Fruit fly (Drosophila melanogaster): ENCODE results near the gene Hs3st-B.
A peak's percentile ranks its signal among the peaks of the same experiment; 100 is the strongest.

Hs3st-B gene

DNA sequence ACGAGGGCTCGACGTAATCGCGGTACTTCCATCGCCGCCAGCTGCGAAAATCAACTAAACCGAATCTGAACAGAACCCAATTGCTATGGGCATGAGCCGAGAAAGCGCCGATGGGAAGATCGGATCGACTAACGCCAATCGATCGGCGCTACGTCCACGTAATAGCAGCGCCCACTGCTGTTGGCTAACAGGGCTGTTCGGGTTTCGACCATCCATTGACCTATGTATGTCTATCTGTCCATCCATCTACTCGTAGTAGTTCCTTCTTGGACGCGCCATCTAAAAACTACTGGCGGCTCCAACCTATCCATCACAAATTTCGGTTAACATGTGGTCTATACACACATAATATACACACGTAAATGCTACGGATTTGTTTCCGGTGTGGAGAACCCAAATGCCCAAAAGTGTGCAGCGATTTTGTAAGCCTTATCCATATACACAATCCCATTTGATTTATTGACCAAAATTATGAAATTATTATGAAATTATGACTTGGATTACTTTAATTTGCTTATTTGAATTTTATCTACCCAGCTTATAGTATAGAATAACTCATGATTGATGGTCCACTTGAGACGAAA lies 6.6 kb upstream of the Hs3st-B start, which contains the start of gene CG14196 (continued):
- no peak for TF ChIP-seq vfl (GFP tag; optimal IDR thresholded peaks at IDR 0.05)
- TF ChIP-seq CG10267 (tag; optimal IDR thresholded peaks at IDR 0.05) = no peak
- peak; percentile 29 for TF ChIP-seq Meics (GFP tag; optimal IDR thresholded peaks at IDR 0.05)
- no peak for TF ChIP-seq CG8944 (GFP tag; optimal IDR thresholded peaks at IDR 0.05)
- no peak for TF ChIP-seq CG8089 (GFP tag; optimal IDR thresholded peaks at IDR 0.05)
- TF ChIP-seq CG3281 (GFP tag; optimal IDR thresholded peaks at IDR 0.05) = peak; percentile 6
- TF ChIP-seq prd (optimal IDR thresholded peaks at IDR 0.05) = no peak
- TF ChIP-seq prd (GFP tag; IDR thresholded peaks at IDR 0.05) = no peak
- no peak for TF ChIP-seq Myb (GFP tag; optimal IDR thresholded peaks at IDR 0.05)
- no peak for TF ChIP-seq CG3726 (GFP tag; IDR thresholded peaks at IDR 0.05)
- TF ChIP-seq CG4282 (GFP tag; optimal IDR thresholded peaks at IDR 0.05) = no peak
- no peak for TF ChIP-seq cato (GFP tag; optimal IDR thresholded peaks at IDR 0.05; ENCODE audit: borderline replicate concordance)
- TF ChIP-seq gt (GFP tag; IDR thresholded peaks at IDR 0.05) = no peak
- TF ChIP-seq CG4360 (GFP tag; IDR thresholded peaks at IDR 0.05) = no peak
- TF ChIP-seq CG6654 (GFP tag; optimal IDR thresholded peaks at IDR 0.05) = no peak
- TF ChIP-seq Oli (tag; optimal IDR thresholded peaks at IDR 0.05) = no peak
- no peak for TF ChIP-seq pum (GFP tag; optimal IDR thresholded peaks at IDR 0.05)
- no peak for TF ChIP-seq tin (GFP tag; optimal IDR thresholded peaks at IDR 0.05)
- no peak for TF ChIP-seq Atf-2 (GFP tag; optimal IDR thresholded peaks at IDR 0.05)
- no peak for TF ChIP-seq lbe (GFP tag; optimal IDR thresholded peaks at IDR 0.05)
- no peak for TF ChIP-seq Taf1 (GFP tag; IDR thresholded peaks at IDR 0.05)
- no peak for TF ChIP-seq grn (GFP tag; optimal IDR thresholded peaks at IDR 0.05)
- no peak for TF ChIP-seq CG15601 (tag; optimal IDR thresholded peaks at IDR 0.05)
- no peak for TF ChIP-seq ash1 (GFP tag; optimal IDR thresholded peaks at IDR 0.05)
- no peak for TF ChIP-seq Poxn (GFP tag; IDR thresholded peaks at IDR 0.05)
- no peak for TF ChIP-seq zen (tag; optimal IDR thresholded peaks at IDR 0.05)
- TF ChIP-seq CG10366 (GFP tag; IDR thresholded peaks at IDR 0.05) = no peak
- no peak for TF ChIP-seq Atf6 (GFP tag; IDR thresholded peaks at IDR 0.05)
- no peak for TF ChIP-seq trh (GFP tag; optimal IDR thresholded peaks at IDR 0.05)
- TF ChIP-seq CG13123 (GFP tag; optimal IDR thresholded peaks at IDR 0.05) = no peak
- no peak for TF ChIP-seq br (optimal IDR thresholded peaks at IDR 0.05)
- no peak for TF ChIP-seq MESR4 (GFP tag; optimal IDR thresholded peaks at IDR 0.05)
- no peak for TF ChIP-seq peb (GFP tag; IDR thresholded peaks at IDR 0.05)
- no peak for TF ChIP-seq lilli (GFP tag; optimal IDR thresholded peaks at IDR 0.05)
- TF ChIP-seq cwo (GFP tag; optimal IDR thresholded peaks at IDR 0.05) = no peak
- TF ChIP-seq CG7963 (GFP tag; IDR thresholded peaks at IDR 0.05; ENCODE audit: partially characterized antibody) = no peak
- no peak for TF ChIP-seq CG13287 (GFP tag; IDR thresholded peaks at IDR 0.05; ENCODE audit: partially characterized antibody)
- no peak for TF ChIP-seq CG10147 (GFP tag; optimal IDR thresholded peaks at IDR 0.05)
- no peak for TF ChIP-seq CG14710 (tag; optimal IDR thresholded peaks at IDR 0.05)
- TF ChIP-seq maf-S (GFP tag; optimal IDR thresholded peaks at IDR 0.05) = no peak
- TF ChIP-seq Bgb (GFP tag; IDR thresholded peaks at IDR 0.05; ENCODE audit: partially characterized antibody) = peak; percentile 25; the same call in 1 of the 2 replicates
- no peak for TF ChIP-seq dm (GFP tag; optimal IDR thresholded peaks at IDR 0.05)
- no peak for TF ChIP-seq insv (GFP tag; optimal IDR thresholded peaks at IDR 0.05)
- TF ChIP-seq ap (GFP tag; IDR thresholded peaks at IDR 0.05) = no peak
- TF ChIP-seq fu2 (GFP tag; optimal IDR thresholded peaks at IDR 0.05) = no peak
- no peak for TF ChIP-seq Jarid2 (GFP tag; optimal IDR thresholded peaks at IDR 0.05)
- no peak for TF ChIP-seq jigr1 (GFP tag; IDR thresholded peaks at IDR 0.05)
- TF ChIP-seq CG34224 (GFP tag; IDR thresholded peaks at IDR 0.05; ENCODE audit: partially characterized antibody) = no peak
- no peak for TF ChIP-seq CG12071 (GFP tag; optimal IDR thresholded peaks at IDR 0.05)
- no peak for TF ChIP-seq Scr (GFP tag; IDR thresholded peaks at IDR 0.05; ENCODE audit: partially characterized antibody)
- no peak for TF ChIP-seq Atf3 (GFP tag; optimal IDR thresholded peaks at IDR 0.05)
- no peak for TF ChIP-seq Dfd (GFP tag; optimal IDR thresholded peaks at IDR 0.05)
